Worm (Caenorhabditis elegans) whole organism, late embryonic: ENCODE measurements around the gene degl-2.

Experiments used
- C38D4.7 ChIP-seq: fragments of 200-800 bp; sonication (Bioruptor generic); optimal IDR thresholded peaks from 2 replicates; lab custom pipeline; 2018; ENCODE audit warnings: mild to moderate bottlenecking, missing genetic modification characterization, moderate library complexity, missing compliant biosample characterization
- F13H6.1 ChIP-seq: sonication (generic microtip); optimal IDR thresholded peaks from 2 replicates; lab custom pipeline; 2016; ENCODE audit warnings: missing genetic modification characterization, missing compliant biosample characterization
- T23F11.4 ChIP-seq: fragments of 200-800 bp; sonication (Bioruptor generic); optimal IDR thresholded peaks from 2 replicates; lab custom pipeline; 2018; ENCODE audit warnings: mild to moderate bottlenecking, missing genetic modification characterization, missing compliant biosample characterization
- ahr-1 ChIP-seq: sonication (generic microtip); optimal IDR thresholded peaks from 2 replicates; lab custom pipeline; 2016; ENCODE audit warnings: missing genetic modification characterization, missing compliant biosample characterization
- ama-1 ChIP-seq: fragments of 150-350 bp; optimal IDR thresholded peaks from 2 replicates; lab custom pipeline; 2014
- ceh-19 ChIP-seq: fragments of 200-800 bp; sonication (Bioruptor generic); optimal IDR thresholded peaks from 2 replicates; lab custom pipeline; 2018; ENCODE audit warnings: mild to moderate bottlenecking, missing genetic modification characterization, missing compliant biosample characterization
- ceh-2 ChIP-seq: sonication (generic microtip); optimal IDR thresholded peaks from 2 replicates; lab custom pipeline; 2016; ENCODE audit warnings: missing genotype, missing genetic modification characterization, missing compliant biosample characterization
- ceh-22 ChIP-seq: sonication (generic microtip); optimal IDR thresholded peaks from 2 replicates; lab custom pipeline; 2017; ENCODE audit warnings: missing biosample characterization, missing genetic modification characterization
- ceh-34 ChIP-seq: sonication (generic microtip); optimal IDR thresholded peaks from 2 replicates; lab custom pipeline; 2016; ENCODE audit warnings: mild to moderate bottlenecking, missing genetic modification characterization, missing compliant biosample characterization
- ceh-45 ChIP-seq: fragments of 200-800 bp; sonication (Bioruptor generic); IDR thresholded peaks from 2 replicates; pipeline ENCODE4 v1.3.6; 2022; ENCODE audit warnings: missing genetic modification reagents, missing genetic modification characterization, missing compliant biosample characterization
- ceh-6 ChIP-seq: fragments of 200-800 bp; sonication (Bioruptor generic); optimal IDR thresholded peaks from 2 replicates; lab custom pipeline; 2018; ENCODE audit warnings: mild to moderate bottlenecking, missing genetic modification characterization, missing compliant biosample characterization
- dmd-4 ChIP-seq: sonication (generic microtip); optimal IDR thresholded peaks from 2 replicates; lab custom pipeline; 2016; ENCODE audit warnings: borderline replicate concordance, missing genetic modification characterization, missing compliant biosample characterization
- dve-1 ChIP-seq: sonication (generic microtip); optimal IDR thresholded peaks from 2 replicates; lab custom pipeline; 2017; ENCODE audit warnings: antibody characterized with exemption, mild to moderate bottlenecking, missing genetic modification characterization, missing compliant biosample characterization
- fax-1 ChIP-seq: sonication (generic microtip); optimal IDR thresholded peaks from 2 replicates; lab custom pipeline; 2016; ENCODE audit warnings: missing genotype, missing genetic modification characterization, missing compliant biosample characterization
- fkh-10 ChIP-seq: fragments of 150-350 bp; optimal IDR thresholded peaks from 2 replicates; lab custom pipeline; 2014; ENCODE audit warnings: missing biosample characterization, missing genetic modification reagents, missing genetic modification characterization
- fkh-6 ChIP-seq: sonication (generic microtip); optimal IDR thresholded peaks from 2 replicates; lab custom pipeline; 2016; ENCODE audit warnings: missing genetic modification characterization, missing compliant biosample characterization
- gmeb-2 ChIP-seq: sonication (generic microtip); optimal IDR thresholded peaks from 2 replicates; lab custom pipeline; 2016; ENCODE audit warnings: missing genetic modification characterization, inconsistent platforms, missing compliant biosample characterization
- hlh-13 ChIP-seq: fragments of 200-800 bp; sonication (Bioruptor generic); optimal IDR thresholded peaks from 2 replicates; lab custom pipeline; 2018; ENCODE audit warnings: mild to moderate bottlenecking, missing genetic modification characterization, missing compliant biosample characterization
- hlh-8 ChIP-seq: sonication (generic microtip); optimal IDR thresholded peaks from 2 replicates; lab custom pipeline; 2016; ENCODE audit warnings: missing genotype, missing genetic modification characterization, missing compliant biosample characterization
- lim-6 ChIP-seq: sonication (generic microtip); optimal IDR thresholded peaks from 2 replicates; lab custom pipeline; 2016; ENCODE audit warnings: missing genetic modification characterization, missing compliant biosample characterization
- mec-3 ChIP-seq: sonication (generic microtip); optimal IDR thresholded peaks from 2 replicates; lab custom pipeline; 2016; ENCODE audit warnings: borderline replicate concordance, missing genetic modification characterization, missing compliant biosample characterization
- pat-9 ChIP-seq: fragments of 200-800 bp; sonication (Bioruptor generic); optimal IDR thresholded peaks from 2 replicates; lab custom pipeline; 2018; ENCODE audit warnings: mild to moderate bottlenecking, missing genetic modification characterization, moderate library complexity, missing compliant biosample characterization
- pqm-1 ChIP-seq: sonication (generic microtip); optimal IDR thresholded peaks from 2 replicates; lab custom pipeline; 2016; ENCODE audit warnings: missing genetic modification characterization, missing compliant biosample characterization
- pros-1 ChIP-seq: fragments of 150-350 bp; optimal IDR thresholded peaks from 2 replicates; lab custom pipeline; 2014; ENCODE audit warnings: missing biosample characterization, missing genetic modification reagents, missing genetic modification characterization
- rnt-1 ChIP-seq: sonication (generic microtip); optimal IDR thresholded peaks from 2 replicates; lab custom pipeline; 2016; ENCODE audit warnings: missing genetic modification characterization, missing compliant biosample characterization
- sdc-2 ChIP-seq: sonication (generic microtip); optimal IDR thresholded peaks from 2 replicates; lab custom pipeline; 2016; ENCODE audit warnings: missing genotype, missing genetic modification characterization, missing compliant biosample characterization
- tbx-2 ChIP-seq: sonication (generic microtip); optimal IDR thresholded peaks from 2 replicates; lab custom pipeline; 2016; ENCODE audit warnings: missing genetic modification characterization, missing compliant biosample characterization
- ttx-3 ChIP-seq: sonication (generic microtip); optimal IDR thresholded peaks from 2 replicates; lab custom pipeline; 2016; ENCODE audit warnings: missing genetic modification reagents, missing genetic modification characterization, missing compliant biosample characterization
- unc-3 ChIP-seq, 2 experiments: fragments of 200-800 bp in 1 of 2; sonication (Bioruptor generic) in 1 of 2; sonication (generic microtip) in 1 of 2; conservative IDR thresholded peaks in 1 of 2; optimal IDR thresholded peaks in 1 of 2; 2 replicates each; pipeline versions ENCODE4 v1.3.6 to Lab custom; 2016 to 2022; ENCODE audit warnings: missing compliant biosample characterization in 2 of 2, missing genetic modification characterization in 2 of 2, missing genetic modification reagents in 1 of 2
- unc-55 ChIP-seq: sonication (generic microtip); optimal IDR thresholded peaks from 2 replicates; lab custom pipeline; 2017; ENCODE audit warnings: missing biosample characterization, missing genetic modification reagents, missing genetic modification characterization
- ztf-16 ChIP-seq: sonication (generic microtip); optimal IDR thresholded peaks from 2 replicates; lab custom pipeline; 2017; ENCODE audit warnings: missing genetic modification characterization, missing compliant biosample characterization

The degl-2 gene

DNA sequence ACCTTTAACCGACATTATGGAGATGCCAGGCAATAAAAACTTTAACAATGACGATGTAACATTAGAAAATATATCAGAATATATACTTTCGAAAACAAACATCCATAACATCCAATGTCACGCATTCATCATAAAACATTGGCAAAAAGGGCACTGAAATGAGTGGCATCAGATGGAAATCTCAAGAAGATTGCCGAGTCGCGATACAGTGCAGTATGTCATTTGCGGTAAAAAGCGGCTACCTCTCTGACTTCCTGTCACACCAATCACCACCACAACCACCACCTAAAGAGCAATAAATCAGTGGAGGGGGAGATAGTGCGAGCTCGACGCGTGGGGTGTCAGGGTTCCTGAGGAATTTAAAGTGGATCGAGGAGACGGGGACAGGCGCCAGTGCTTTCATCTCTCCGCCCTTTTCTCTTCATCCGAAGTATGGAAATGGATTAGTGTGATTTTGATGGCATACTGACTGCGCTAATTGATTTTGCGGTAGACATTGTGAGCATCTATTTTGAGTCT lies 30.2 kb upstream of the degl-2 start:
- TF ChIP-seq unc-55 (GFP tag; lab: Kevin White, UChicago) (peak; percentile 48), rnt-1 (peak; percentile 27), ceh-6 (GFP tag; lab: Kevin White, UChicago) (no peak)
- TF ChIP-seq, all 69 proteins: peak for 2

DNA sequence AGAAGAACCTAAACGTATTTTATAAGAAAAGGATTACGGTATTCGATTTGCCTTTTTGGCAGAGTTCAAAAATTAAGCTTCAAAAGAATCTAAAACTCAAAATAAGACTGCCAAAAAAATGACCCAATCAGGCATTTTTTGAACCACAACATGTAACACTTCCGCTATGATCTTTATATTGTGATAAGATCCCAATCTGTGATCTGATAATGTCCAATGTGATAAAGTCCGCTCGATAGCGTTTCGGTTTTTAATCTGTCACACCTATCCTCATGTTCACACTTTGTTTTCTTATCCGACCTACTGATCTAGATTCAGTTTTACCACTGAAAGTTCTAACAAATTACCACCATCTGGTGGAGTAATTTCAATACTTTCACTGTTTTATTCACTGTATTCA lies 29.2 kb upstream of the degl-2 start:
- TF ChIP-seq ahr-1 (tag; lab: Kevin White, UChicago) (no peak), sdc-2 (tag; lab: Kevin White, UChicago) (no peak), hlh-13 (GFP tag; lab: Kevin White, UChicago) (no peak), fax-1 (tag; lab: Kevin White, UChicago) (no peak), pros-1 (tag; lab: Kevin White, UChicago) (no peak), dve-1 (no peak), F13H6.1 (tag; lab: Kevin White, UChicago) (no peak), pqm-1 (tag; lab: Kevin White, UChicago) (no peak), fkh-10 (GFP tag; lab: Kevin White, UChicago) (no peak), tbx-2 (no peak)
- TF ChIP-seq, all 69 proteins: peak for 0

DNA sequence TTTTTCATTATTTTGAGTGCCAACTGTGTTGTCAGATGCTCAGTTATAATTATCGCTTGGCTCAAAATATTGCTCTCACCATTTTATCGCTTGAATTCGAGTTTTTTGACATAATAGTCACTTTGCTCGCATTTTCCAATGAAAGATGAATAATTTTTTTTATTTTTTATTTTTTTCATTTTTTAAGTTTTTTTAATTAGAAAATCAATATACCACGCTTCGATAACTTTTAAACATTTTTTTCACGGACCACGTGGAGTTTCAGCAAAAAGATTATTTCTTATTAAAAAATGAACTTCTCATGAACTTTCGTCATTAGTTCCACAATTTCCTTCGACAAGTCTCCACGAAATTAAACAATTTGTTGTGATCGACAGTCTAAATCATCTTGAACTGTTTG lies 28.6 kb upstream of the degl-2 start, which contains the start of gene elt-1:
TSS of gene elt-1 (plus strand) at position 301 of the 400 bp plus-strand sequence.
- TF ChIP-seq ama-1 (lab: Kevin White, UChicago) (no peak), ceh-22 (no peak), tbx-2 (no peak), hlh-8 (tag; lab: Kevin White, UChicago) (no peak), pros-1 (tag; lab: Kevin White, UChicago) (no peak), fax-1 (tag; lab: Kevin White, UChicago) (no peak), dmd-4 (tag; lab: Kevin White, UChicago) (no peak), ceh-34 (tag; lab: Kevin White, UChicago) (no peak), ceh-19 (GFP tag; lab: Kevin White, UChicago) (no peak), ttx-3 (tag; lab: Kevin White, UChicago) (no peak), ceh-45 (GFP tag; lab: Robert Waterston, UW) (no peak), gmeb-2 (tag; lab: Kevin White, UChicago) (no peak), ztf-16 (no peak), T23F11.4 (no peak), pat-9 (tag; lab: Kevin White, UChicago) (no peak)

DNA sequence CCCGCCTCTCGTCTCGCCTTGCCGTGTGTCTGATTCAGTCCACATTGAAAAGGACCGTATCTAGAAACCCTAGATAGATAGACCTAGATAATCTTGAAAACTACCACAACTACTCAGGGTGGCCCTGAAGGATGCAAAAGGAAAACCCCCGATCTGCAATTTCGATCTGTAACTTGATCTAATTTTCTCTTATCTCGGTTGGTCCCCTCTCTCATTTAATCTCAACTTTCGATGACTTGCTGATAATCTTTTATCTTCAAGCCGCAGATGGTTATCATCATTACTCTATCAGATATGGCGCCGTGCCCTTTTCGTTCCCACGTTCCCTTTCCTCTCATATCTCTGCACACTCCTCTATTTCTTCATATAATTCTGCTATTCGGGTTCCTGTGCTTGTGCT lies 27.8 kb upstream of the degl-2 start:
- TF ChIP-seq ztf-16 (no peak), rnt-1 (peak; percentile 100)

DNA sequence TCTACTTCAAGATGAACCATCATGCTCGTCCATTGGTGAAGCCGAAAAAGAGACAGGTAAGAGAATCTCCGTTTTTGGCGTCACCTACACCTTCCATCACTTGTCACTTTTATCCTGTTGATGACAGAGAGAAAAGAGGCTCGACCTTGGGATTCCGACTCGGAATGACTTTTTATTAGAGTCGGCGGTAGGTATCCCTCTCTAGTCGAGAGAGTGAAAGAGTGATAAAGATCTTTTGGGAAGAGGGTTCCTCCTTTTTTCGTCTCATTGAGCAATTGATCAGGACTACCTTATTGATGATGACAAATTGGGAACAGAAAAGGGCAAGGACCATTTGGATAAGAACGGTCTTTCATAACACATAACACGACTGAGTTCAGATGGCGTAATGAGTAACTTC lies 25.9 kb upstream of the degl-2 start:
- TF ChIP-seq sdc-2 (tag; lab: Kevin White, UChicago): no peak
- TF ChIP-seq ceh-6 (GFP tag; lab: Kevin White, UChicago): no peak
- TF ChIP-seq ceh-2 (tag; lab: Kevin White, UChicago): no peak
- no peak for TF ChIP-seq lim-6 (tag; lab: Kevin White, UChicago)
- TF ChIP-seq fkh-6 (tag; lab: Kevin White, UChicago): no peak

DNA sequence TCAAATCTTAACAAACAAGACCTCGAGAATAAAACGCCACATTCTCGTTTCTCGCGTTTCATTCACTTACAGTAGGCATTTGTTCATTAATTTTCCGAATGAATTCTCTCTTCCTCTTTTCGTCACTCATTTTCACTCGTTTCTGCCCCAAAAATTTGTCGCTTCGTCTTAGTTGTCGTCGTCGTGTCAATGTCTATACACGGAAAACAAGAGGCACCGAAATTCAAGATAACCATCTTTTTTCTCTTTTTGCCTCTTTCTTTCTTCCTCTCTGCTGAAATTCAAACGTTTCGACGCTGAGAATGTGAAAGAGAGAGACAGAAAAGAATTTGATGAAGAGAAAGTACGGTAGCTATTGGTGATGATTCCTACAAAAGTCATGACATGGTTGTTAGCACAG lies 25.3 kb upstream of the degl-2 start:
- no peak for TF ChIP-seq ztf-16
- no peak for TF ChIP-seq C38D4.7 (GFP tag; lab: Kevin White, UChicago)
- no peak for TF ChIP-seq unc-3 (GFP tag; conservative IDR thresholded peaks at IDR 0.05; lab: Robert Waterston, UW)
- TF ChIP-seq unc-3 (tag; optimal IDR thresholded peaks at IDR 0.05; lab: Kevin White, UChicago): no peak
- no peak for TF ChIP-seq mec-3 (tag; lab: Kevin White, UChicago)
- TF ChIP-seq, all 69 proteins: peak for 0
